Fruit fly (Drosophila melanogaster) whole organism, embryonic: ENCODE data around the gene Gdh.
A peak's percentile ranks its signal among the peaks of the same experiment; 100 is the strongest.

Experiments
- Abd-B ChIP-seq: fragments of 200-800 bp; sonication (Bioruptor generic); optimal IDR thresholded peaks from 2 replicates; lab custom pipeline; 2018; ENCODE audit warnings: missing biosample characterization, mild to moderate bottlenecking, missing genetic modification characterization, moderate library complexity
- B-H2 ChIP-seq: fragments of 200-800 bp; sonication (Bioruptor generic); optimal IDR thresholded peaks from 2 replicates; lab custom pipeline; 2018; ENCODE audit warnings: missing biosample characterization, mild to moderate bottlenecking, missing genetic modification characterization
- Bteb2 ChIP-seq: fragments of 200-800 bp; sonication (Bioruptor generic); optimal IDR thresholded peaks from 2 replicates; lab custom pipeline; 2016; ENCODE audit warnings: missing biosample characterization, missing genetic modification characterization
- CG10209 ChIP-seq: fragments of 200-800 bp; sonication (Bioruptor generic); optimal IDR thresholded peaks from 3 replicates; lab custom pipeline; 2017; ENCODE audit warnings: missing biosample characterization, mild to moderate bottlenecking, missing genetic modification characterization, missing genetic modification reagents
- CG11085 ChIP-seq: fragments of 200-800 bp; sonication (Bioruptor generic); IDR thresholded peaks from 2 replicates; pipeline ENCODE4 v1.3.6; 2022; ENCODE audit warnings: missing biosample characterization, missing genetic modification characterization
- CG11093 ChIP-seq: fragments of 200-800 bp; sonication (Bioruptor generic); IDR thresholded peaks from 3 replicates; pipeline ENCODE4 v1.3.6; 2022; ENCODE audit warnings: missing biosample characterization, missing genetic modification characterization
- CG11456 ChIP-seq: fragments of 200-800 bp; sonication (Bioruptor generic); IDR thresholded peaks from 3 replicates; pipeline ENCODE4 v1.3.6; 2022; ENCODE audit warnings: missing biosample characterization, missing genetic modification characterization
- CG12104 ChIP-seq: fragments of 200-800 bp; sonication (Bioruptor generic); optimal IDR thresholded peaks from 3 replicates; lab custom pipeline; 2016; ENCODE audit warnings: missing biosample characterization, missing genetic modification characterization
- CG12769 ChIP-seq: fragments of 200-800 bp; sonication (Bioruptor generic); optimal IDR thresholded peaks from 2 replicates; lab custom pipeline; 2019; ENCODE audit warnings: missing biosample characterization, mild to moderate bottlenecking, missing genetic modification characterization, moderate library complexity
- CG12942 ChIP-seq: fragments of 200-800 bp; sonication (Bioruptor generic); optimal IDR thresholded peaks from 3 replicates; lab custom pipeline; 2016; ENCODE audit warnings: missing biosample characterization, missing genetic modification characterization
- CG13894 ChIP-seq: fragments of 200-800 bp; sonication (Bioruptor generic); optimal IDR thresholded peaks from 3 replicates; lab custom pipeline; 2018; ENCODE audit warnings: missing biosample characterization, mild to moderate bottlenecking, missing genetic modification characterization, moderate library complexity
- CG14667 ChIP-seq: fragments of 200-800 bp; sonication (Bioruptor generic); IDR thresholded peaks from 2 replicates; pipeline ENCODE4 v1.3.6; 2022; ENCODE audit warnings: missing biosample characterization, missing genetic modification characterization
- CG17328 ChIP-seq: fragments of 200-800 bp; sonication (Bioruptor generic); IDR thresholded peaks from 2 replicates; pipeline ENCODE4 v1.3.6; 2022; ENCODE audit warnings: missing biosample characterization, missing genetic modification characterization
- CG2678 ChIP-seq: fragments of 200-800 bp; sonication (Bioruptor generic); optimal IDR thresholded peaks from 3 replicates; lab custom pipeline; 2019; ENCODE audit warnings: missing biosample characterization, mild to moderate bottlenecking, missing genetic modification characterization, moderate library complexity
- CG31388 ChIP-seq: fragments of 200-800 bp; sonication (Bioruptor generic); optimal IDR thresholded peaks from 2 replicates; lab custom pipeline; 2016; ENCODE audit warnings: missing biosample characterization, missing genetic modification characterization
- CG43689 ChIP-seq: fragments of 200-800 bp; sonication (Bioruptor generic); IDR thresholded peaks from 2 replicates; pipeline ENCODE4 v1.3.6; 2022; ENCODE audit warnings: missing biosample characterization, missing genetic modification characterization
- CG6175 ChIP-seq: fragments of 200-800 bp; sonication (Bioruptor generic); IDR thresholded peaks from 3 replicates; pipeline ENCODE4 v1.3.6; 2022; ENCODE audit warnings: missing biosample characterization, missing genetic modification characterization
- CG7786 ChIP-seq: fragments of 200-800 bp; sonication (Bioruptor generic); optimal IDR thresholded peaks from 2 replicates; lab custom pipeline; 2016; ENCODE audit warnings: missing biosample characterization, missing genetic modification characterization
- CTCF ChIP-seq: fragments of 200-800 bp; sonication (Bioruptor generic); optimal IDR thresholded peaks from 2 replicates; lab custom pipeline; 2017; ENCODE audit warnings: missing biosample characterization, mild to moderate bottlenecking, missing genetic modification characterization, moderate library complexity
- D19A ChIP-seq: fragments of 200-800 bp; optimal IDR thresholded peaks from 3 replicates; lab custom pipeline; 2019; ENCODE audit warnings: missing biosample characterization, mild to moderate bottlenecking, missing genetic modification characterization, moderate library complexity
- Dad ChIP-seq: fragments of 200-800 bp; sonication (Bioruptor generic); optimal IDR thresholded peaks from 3 replicates; lab custom pipeline; 2016; ENCODE audit warnings: missing biosample characterization, missing genetic modification characterization
- Dek ChIP-seq: fragments of 200-800 bp; sonication (Bioruptor generic); optimal IDR thresholded peaks from 3 replicates; lab custom pipeline; 2019; ENCODE audit warnings: missing biosample characterization, mild to moderate bottlenecking, missing genetic modification characterization, moderate library complexity
- Ets97D ChIP-seq: fragments of 200-800 bp; sonication (Bioruptor generic); optimal IDR thresholded peaks from 3 replicates; lab custom pipeline; 2016; ENCODE audit warnings: missing biosample characterization, missing genetic modification characterization
- Hmx ChIP-seq: fragments of 200-800 bp; sonication (Bioruptor generic); optimal IDR thresholded peaks from 2 replicates; lab custom pipeline; 2016; ENCODE audit warnings: missing biosample characterization, missing genetic modification characterization
- Meics ChIP-seq: fragments of 200-800 bp; sonication (Bioruptor generic); optimal IDR thresholded peaks from 2 replicates; lab custom pipeline; 2017; ENCODE audit warnings: missing biosample characterization, mild to moderate bottlenecking, missing genetic modification characterization
- Mes4 ChIP-seq: fragments of 200-800 bp; sonication (Bioruptor generic); optimal IDR thresholded peaks from 2 replicates; lab custom pipeline; 2016; ENCODE audit warnings: missing biosample characterization, missing genetic modification characterization
- NC2α ChIP-seq: fragments of 200-800 bp; sonication (Bioruptor generic); optimal IDR thresholded peaks from 2 replicates; lab custom pipeline; 2016; ENCODE audit warnings: missing biosample characterization, missing genetic modification characterization
- Optix ChIP-seq: fragments of 200-800 bp; sonication (Bioruptor generic); IDR thresholded peaks from 3 replicates; pipeline ENCODE4 v1.3.6; 2022; ENCODE audit warnings: missing biosample characterization, missing genetic modification characterization
- Pdp1 ChIP-seq, 2 experiments: fragments of 200-800 bp; sonication (Bioruptor generic); optimal IDR thresholded peaks; 3 replicates each; lab custom pipeline; 2016; ENCODE audit warnings: missing biosample characterization in 2 of 2, missing genetic modification characterization in 2 of 2, mild to moderate bottlenecking in 1 of 2, moderate library complexity in 1 of 2
- Scr ChIP-seq: fragments of 200-800 bp; sonication (Bioruptor generic); IDR thresholded peaks from 2 replicates; pipeline ENCODE4 v1.3.6; 2022; ENCODE audit warnings: missing biosample characterization, missing genetic modification characterization; ENCODE audit not compliant: partially characterized antibody
- Side ChIP-seq: fragments of 200-800 bp; sonication (Bioruptor generic); optimal IDR thresholded peaks from 2 replicates; lab custom pipeline; 2016; ENCODE audit warnings: missing biosample characterization, missing genetic modification characterization
- Sry-δ ChIP-seq: fragments of 200-800 bp; sonication (Bioruptor generic); optimal IDR thresholded peaks from 2 replicates; lab custom pipeline; 2016; ENCODE audit warnings: missing biosample characterization, missing genetic modification characterization
- YL-1 ChIP-seq: fragments of 200-800 bp; sonication (Bioruptor generic); optimal IDR thresholded peaks from 3 replicates; lab custom pipeline; 2017; ENCODE audit warnings: missing biosample characterization, mild to moderate bottlenecking, missing genetic modification characterization
- al ChIP-seq: fragments of 200-800 bp; sonication (Bioruptor generic); IDR thresholded peaks from 2 replicates; pipeline ENCODE4 v1.3.6; 2022; ENCODE audit warnings: missing biosample characterization, missing genetic modification characterization
- ase ChIP-seq: fragments of 200-800 bp; sonication (Bioruptor generic); IDR thresholded peaks from 3 replicates; pipeline ENCODE4 v1.3.6; 2022; ENCODE audit warnings: missing biosample characterization, missing genetic modification characterization
- ash1 ChIP-seq: fragments of 200-800 bp; sonication (Bioruptor generic); optimal IDR thresholded peaks from 2 replicates; lab custom pipeline; 2018; ENCODE audit warnings: missing biosample characterization, mild to moderate bottlenecking, missing genetic modification characterization
- en ChIP-seq: fragments of 200-800 bp; sonication (Bioruptor generic); optimal IDR thresholded peaks from 2 replicates; lab custom pipeline; 2016; ENCODE audit warnings: missing biosample characterization, missing genetic modification characterization
- ewg ChIP-seq: fragments of 200-800 bp; sonication (Bioruptor generic); optimal IDR thresholded peaks from 3 replicates; lab custom pipeline; 2017; ENCODE audit warnings: mild to moderate bottlenecking, missing biosample characterization, missing genetic modification reagents, missing genetic modification characterization
- eyg ChIP-seq: fragments of 200-800 bp; sonication (Bioruptor generic); optimal IDR thresholded peaks from 3 replicates; lab custom pipeline; 2016; ENCODE audit warnings: missing biosample characterization, missing genetic modification characterization
- fd96Cb ChIP-seq: fragments of 200-800 bp; sonication (Bioruptor generic); optimal IDR thresholded peaks from 2 replicates; lab custom pipeline; 2018; ENCODE audit warnings: missing biosample characterization, mild to moderate bottlenecking, missing genetic modification characterization, moderate library complexity
- ftz-f1 ChIP-seq: fragments of 200-800 bp; sonication (Bioruptor generic); optimal IDR thresholded peaks from 2 replicates; lab custom pipeline; 2016; ENCODE audit warnings: missing biosample characterization, missing genetic modification characterization
- grau ChIP-seq: fragments of 200-800 bp; optimal IDR thresholded peaks from 3 replicates; lab custom pipeline; 2019; ENCODE audit warnings: missing biosample characterization, mild to moderate bottlenecking, missing genetic modification characterization, moderate library complexity
- gt ChIP-seq: fragments of 200-800 bp; sonication (Bioruptor generic); IDR thresholded peaks from 2 replicates; pipeline ENCODE4 v1.3.6; 2022; ENCODE audit warnings: missing biosample characterization, missing genetic modification characterization
- jing ChIP-seq: fragments of 200-800 bp; sonication (Bioruptor generic); optimal IDR thresholded peaks from 2 replicates; lab custom pipeline; 2018; ENCODE audit warnings: missing biosample characterization, mild to moderate bottlenecking, missing genetic modification characterization
- klu ChIP-seq: fragments of 200-800 bp; sonication (Bioruptor generic); IDR thresholded peaks from 2 replicates; pipeline ENCODE4 v1.3.6; 2022; ENCODE audit warnings: missing biosample characterization, missing genetic modification characterization
- maf-S ChIP-seq: fragments of 200-800 bp; sonication (Bioruptor generic); optimal IDR thresholded peaks from 2 replicates; lab custom pipeline; 2016; ENCODE audit warnings: missing biosample characterization, missing genetic modification characterization
- p53 ChIP-seq: fragments of 200-800 bp; sonication (Bioruptor generic); optimal IDR thresholded peaks from 2 replicates; lab custom pipeline; 2016; ENCODE audit warnings: missing biosample characterization, missing genetic modification characterization
- pum ChIP-seq: fragments of 200-800 bp; sonication (Bioruptor generic); optimal IDR thresholded peaks from 2 replicates; lab custom pipeline; 2016; ENCODE audit warnings: missing biosample characterization, missing genetic modification characterization
- row ChIP-seq: fragments of 200-800 bp; sonication (Bioruptor generic); IDR thresholded peaks from 3 replicates; pipeline ENCODE4 v1.3.6; 2022; ENCODE audit warnings: missing biosample characterization, missing genetic modification characterization
- run ChIP-seq: fragments of 200-800 bp; sonication (Bioruptor generic); optimal IDR thresholded peaks from 3 replicates; lab custom pipeline; 2018; ENCODE audit warnings: missing biosample characterization, mild to moderate bottlenecking, missing genetic modification characterization
- scrt ChIP-seq: fragments of 200-800 bp; sonication (Bioruptor generic); optimal IDR thresholded peaks from 2 replicates; lab custom pipeline; 2018; ENCODE audit warnings: missing biosample characterization, mild to moderate bottlenecking, missing genetic modification characterization, moderate library complexity
- sob ChIP-seq: fragments of 200-800 bp; sonication (Bioruptor generic); IDR thresholded peaks from 2 replicates; pipeline ENCODE4 v1.3.6; 2022; ENCODE audit warnings: missing biosample characterization, missing genetic modification characterization
- wdn ChIP-seq: fragments of 200-800 bp; sonication (Bioruptor generic); IDR thresholded peaks from 2 replicates; pipeline ENCODE4 v1.3.6; 2022; ENCODE audit warnings: missing biosample characterization, missing genetic modification characterization

Gene Gdh

DNA sequence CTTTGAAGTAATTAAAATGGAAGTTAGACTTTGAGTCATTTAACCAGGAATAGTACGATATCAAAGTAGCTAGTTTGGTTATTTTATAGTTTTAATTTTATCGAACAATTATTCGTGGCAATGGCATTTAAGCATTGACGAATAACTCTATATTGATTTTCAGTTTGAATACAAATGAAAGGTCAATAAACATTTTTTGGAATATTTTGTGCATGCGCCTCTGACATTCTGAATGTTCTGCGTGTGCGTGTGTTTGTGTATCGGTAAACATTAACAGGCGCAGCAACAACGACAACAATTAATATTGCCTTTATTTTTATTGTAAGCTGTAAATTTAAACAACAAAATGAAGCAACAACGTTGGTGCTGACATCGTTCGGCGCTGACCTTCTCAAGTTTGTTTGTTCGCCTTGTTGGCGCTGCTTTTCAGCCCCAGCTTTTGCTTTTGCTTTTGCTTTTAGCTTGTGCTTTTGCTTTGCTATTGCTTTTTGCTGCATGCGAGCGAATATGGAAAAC, 33.5 kb downstream of the Gdh start (continued):
- TF ChIP-seq CG17328 (GFP tag; lab: Robert Waterston, UW) (0 out of 2 replicates have a peak, but pooled peaks have one; percentile 25), en (GFP tag; lab: Kevin White, UChicago) (no peak), Mes4 (GFP tag; lab: Kevin White, UChicago) (no peak), ase (GFP tag; lab: Robert Waterston, UW) (no peak), row (no peak), CG6175 (no peak), CG7786 (no peak), jing (no peak), CG2678 (peak; percentile 56), wdn (GFP tag; lab: Robert Waterston, UW) (no peak), klu (GFP tag; lab: Robert Waterston, UW) (no peak), ftz-f1 (GFP tag; lab: Kevin White, UChicago) (peak; percentile 61), CG43689 (GFP tag; lab: Robert Waterston, UW) (no peak), CG12104 (GFP tag; lab: Kevin White, UChicago) (no peak), CG12769 (tag; lab: Kevin White, UChicago) (peak; percentile 58), ash1 (GFP tag; lab: Kevin White, UChicago) (no peak), YL-1 (GFP tag; lab: Kevin White, UChicago) (no peak), maf-S (GFP tag; lab: Kevin White, UChicago) (no peak), grau (tag; lab: Kevin White, UChicago) (peak; percentile 17), pum (GFP tag; lab: Kevin White, UChicago) (no peak), CTCF (GFP tag; lab: Kevin White, UChicago) (no peak), NC2α (no peak), Optix (GFP tag; lab: Robert Waterston, UW) (no peak), CG13894 (tag; lab: Kevin White, UChicago) (no peak), CG12942 (no peak), al (GFP tag; lab: Robert Waterston, UW) (no peak), D19A (tag; lab: Kevin White, UChicago) (no peak), CG14667 (no peak), B-H2 (GFP tag; lab: Kevin White, UChicago) (no peak), Side (GFP tag; lab: Kevin White, UChicago) (no peak), CG11085 (GFP tag; lab: Robert Waterston, UW) (no peak), sob (GFP tag; lab: Robert Waterston, UW) (no peak), Scr (GFP tag; lab: Robert Waterston, UW) (no peak), CG11456 (GFP tag; lab: Robert Waterston, UW) (no peak), Meics (GFP tag; lab: Kevin White, UChicago) (peak; percentile 6), Bteb2 (GFP tag; lab: Kevin White, UChicago) (no peak), scrt (GFP tag; lab: Kevin White, UChicago) (peak; percentile 0), Ets97D (GFP tag; lab: Kevin White, UChicago) (no peak), eyg (peak; percentile 19), run (tag; lab: Kevin White, UChicago) (peak; percentile 33), gt (GFP tag; lab: Robert Waterston, UW) (no peak), CG31388 (GFP tag; lab: Kevin White, UChicago) (no peak), Hmx (no peak), Sry-δ (no peak), Dek (tag; lab: Kevin White, UChicago) (peak; percentile 22), CG10209 (GFP tag; lab: Kevin White, UChicago) (peak; percentile 57), CG11093 (no peak), Pdp1 (GFP tag; optimal IDR thresholded peaks at IDR 0.05; lab: Kevin White, UChicago) (no peak), ewg (GFP tag; lab: Kevin White, UChicago) (no peak), Abd-B (GFP tag; lab: Kevin White, UChicago) (no peak), p53 (GFP tag; lab: Kevin White, UChicago) (no peak), fd96Cb (tag; lab: Kevin White, UChicago) (no peak), Dad (GFP tag; lab: Kevin White, UChicago) (no peak)
